Fruit fly (Drosophila melanogaster): ENCODE results near the gene PGRP-LD.
A peak's percentile ranks its signal among the peaks of the same experiment; 100 is the strongest.

The PGRP-LD gene

dm6 chr3L:5751740-5752579 lies 27.9 kb upstream of the PGRP-LD start, which contains the start of gene DnaJ-1 (continued):
- peak; percentile 99 for TF ChIP-seq CG2129 (GFP tag; IDR thresholded peaks at IDR 0.05; ENCODE audit: partially characterized antibody)
- peak; percentile 76 for TF ChIP-seq CG17385 (GFP tag; optimal IDR thresholded peaks at IDR 0.05)
- no peak for TF ChIP-seq sc (optimal IDR thresholded peaks at IDR 0.05)
- TF ChIP-seq sc (GFP tag; optimal IDR thresholded peaks at IDR 0.05) = no peak
- peak; percentile 13; the same call in 1 of the 3 replicates for TF ChIP-seq ci (GFP tag; IDR thresholded peaks at IDR 0.05)
- TF ChIP-seq CG16813 (GFP tag; IDR thresholded peaks at IDR 0.05; ENCODE audit: partially characterized antibody) = peak; percentile 99
- TF ChIP-seq CG17328 (GFP tag; IDR thresholded peaks at IDR 0.05) = no peak
- TF ChIP-seq gro (GFP tag; optimal IDR thresholded peaks at IDR 0.05) = peak; percentile 76
- no peak for TF ChIP-seq esg (GFP tag; conservative IDR thresholded peaks at IDR 0.05)
- TF ChIP-seq CG2116 (GFP tag; optimal IDR thresholded peaks at IDR 0.05) = peak; percentile 98
- 0 out of 2 replicates have a peak, but pooled peaks have one; percentile 11 for TF ChIP-seq CG14014 (GFP tag; IDR thresholded peaks at IDR 0.05)
- TF ChIP-seq CG7271 (tag; optimal IDR thresholded peaks at IDR 0.05) = no peak
- TF ChIP-seq bsh (GFP tag; optimal IDR thresholded peaks at IDR 0.05) = peak; percentile 19 to 20
- peak; percentile 39 for TF ChIP-seq Meics (GFP tag; optimal IDR thresholded peaks at IDR 0.05)
- TF ChIP-seq CG32767 (GFP tag; IDR thresholded peaks at IDR 0.05) = 0 out of 2 replicates have a peak, but pooled peaks have one; percentile 16
- TF ChIP-seq pb (GFP tag; optimal IDR thresholded peaks at IDR 0.05) = no peak
- peak; percentile 38 for TF ChIP-seq wek (GFP tag; optimal IDR thresholded peaks at IDR 0.05)
- no peak for TF ChIP-seq Camta (GFP tag; optimal IDR thresholded peaks at IDR 0.05)
- no peak for TF ChIP-seq CG18476 (GFP tag; optimal IDR thresholded peaks at IDR 0.05)
- TF ChIP-seq CG13775 (GFP tag; optimal IDR thresholded peaks at IDR 0.05) = no peak
- TF ChIP-seq Lhr (GFP tag; optimal IDR thresholded peaks at IDR 0.05) = peak; percentile 18
- TF ChIP-seq Atf6 (GFP tag; IDR thresholded peaks at IDR 0.05) = peak; percentile 13; the same call in 1 of the 2 replicates
- peak; percentile 70 for TF ChIP-seq CG18599 (GFP tag; optimal IDR thresholded peaks at IDR 0.05)
- peak; percentile 13 for TF ChIP-seq Nf-YC (tag; optimal IDR thresholded peaks at IDR 0.05)
- TF ChIP-seq E2f1 (GFP tag; IDR thresholded peaks at IDR 0.05) = no peak
- peak; percentile 16 for TF ChIP-seq ATbp (GFP tag; optimal IDR thresholded peaks at IDR 0.05)
- peak; percentile 98 for TF ChIP-seq Scr (GFP tag; IDR thresholded peaks at IDR 0.05; ENCODE audit: partially characterized antibody)
- TF ChIP-seq Doc3 (GFP tag; IDR thresholded peaks at IDR 0.05; ENCODE audit: partially characterized antibody) = peak; percentile 98
- no peak for TF ChIP-seq Six4 (GFP tag; optimal IDR thresholded peaks at IDR 0.05)
- peak; percentile 27 for TF ChIP-seq CG10979 (tag; optimal IDR thresholded peaks at IDR 0.05)
- TF ChIP-seq CG13296 (GFP tag; optimal IDR thresholded peaks at IDR 0.05) = peak; percentile 50
- peak; percentile 98 for TF ChIP-seq CG13287 (GFP tag; IDR thresholded peaks at IDR 0.05; ENCODE audit: partially characterized antibody)
- TF ChIP-seq lola (GFP tag; optimal IDR thresholded peaks at IDR 0.05) = no peak
- peak; percentile 12; the same call in 1 of the 3 replicates for TF ChIP-seq zfh1 (GFP tag; IDR thresholded peaks at IDR 0.05)
- TF ChIP-seq GATAe (GFP tag; conservative IDR thresholded peaks at IDR 0.05) = no peak
- TF ChIP-seq ERR (GFP tag; optimal IDR thresholded peaks at IDR 0.05) = no peak
- TF ChIP-seq Pdp1 (GFP tag; optimal IDR thresholded peaks at IDR 0.05) = peak in 1 of 2 experiments; percentile 59
- TF ChIP-seq CG15011 (GFP tag; optimal IDR thresholded peaks at IDR 0.05) = peak; percentile 20
- TF ChIP-seq CG7556 (GFP tag; optimal IDR thresholded peaks at IDR 0.05) = peak; percentile 35
- TF ChIP-seq fd102C (GFP tag; optimal IDR thresholded peaks at IDR 0.05) = no peak
- no peak for TF ChIP-seq CG8765 (GFP tag; IDR thresholded peaks at IDR 0.05)
- no peak for TF ChIP-seq CG4282 (GFP tag; optimal IDR thresholded peaks at IDR 0.05)
- peak; percentile 12; the same call in 1 of the 3 replicates for TF ChIP-seq so (GFP tag; IDR thresholded peaks at IDR 0.05)
- peak; percentile 23 for TF ChIP-seq fd64A (GFP tag; optimal IDR thresholded peaks at IDR 0.05)
- peak; percentile 54 for TF ChIP-seq CG1529 (GFP tag; optimal IDR thresholded peaks at IDR 0.05)
- TF ChIP-seq Oaz (GFP tag; IDR thresholded peaks at IDR 0.05) = no peak
- TF ChIP-seq CG7357 (GFP tag; IDR thresholded peaks at IDR 0.05) = peak; percentile 90
- TF ChIP-seq HLHmδ (GFP tag; optimal IDR thresholded peaks at IDR 0.05) = peak; percentile 20
